Fruit fly (Drosophila melanogaster) whole organism: ENCODE measurements around the gene CG43203.
A peak's percentile ranks its signal among the peaks of the same experiment; 100 is the strongest.

Experiments
- CG8478 ChIP-seq: fragments of >200 bp; optimal IDR thresholded peaks from 2 replicates; lab custom pipeline; 2018; ENCODE audit warnings: inconsistent platforms
- Dll ChIP-seq: fragments of >200 bp; optimal IDR thresholded peaks from 2 replicates; lab custom pipeline; 2017
- EcR ChIP-seq, 2 experiments: fragments of >200 bp; optimal IDR thresholded peaks; 2 replicates each; lab custom pipeline; 2017; ENCODE audit warnings: missing biosample characterization in 2 of 2, missing genetic modification characterization in 2 of 2, missing genetic modification reagents in 2 of 2
- pan ChIP-seq: fragments of >200 bp; optimal IDR thresholded peaks from 2 replicates; lab custom pipeline; 2017
- psq ChIP-seq: fragments of >200 bp; optimal IDR thresholded peaks from 2 replicates; lab custom pipeline; 2017
- usp ChIP-seq: fragments of >200 bp; optimal IDR thresholded peaks from 2 replicates; lab custom pipeline; 2017; ENCODE audit warnings: missing biosample characterization, missing genetic modification characterization, mixed read lengths

- peak; percentile 4 for TF ChIP-seq CG8478 (lab: Kevin White, UChicago)
- no peak for TF ChIP-seq EcR (GFP tag; optimal IDR thresholded peaks at IDR 0.05; lab: Kevin White, UChicago)
- TF ChIP-seq pan (lab: Kevin White, UChicago) = no peak
- TF ChIP-seq Dll = peak; percentile 80
- no peak for TF ChIP-seq usp (GFP tag; lab: Kevin White, UChicago)
- no peak for TF ChIP-seq psq (lab: Kevin White, UChicago)
Measured at dm6 chr3R:19321457-19322172, 32.2 kb upstream of the CG43203 start.
